Fruit fly (Drosophila melanogaster) whole organism, pupa: ENCODE measurements around the gene CG15210.

ENCODE experiments used
- CG13204 ChIP-seq: fragments of 200-800 bp; sonication (Bioruptor generic); optimal IDR thresholded peaks from 2 replicates; lab custom pipeline; 2018; ENCODE audit warnings: missing biosample characterization, mild to moderate bottlenecking, missing genetic modification characterization, moderate library complexity
- CG14655 ChIP-seq: fragments of 200-800 bp; sonication (Bioruptor generic); optimal IDR thresholded peaks from 3 replicates; lab custom pipeline; 2017; ENCODE audit warnings: mild to moderate bottlenecking, missing biosample characterization, missing genetic modification reagents, missing genetic modification characterization
- CG17806 ChIP-seq: fragments of 200-800 bp; sonication (Bioruptor generic); optimal IDR thresholded peaks from 2 replicates; lab custom pipeline; 2018; ENCODE audit warnings: missing biosample characterization, mild to moderate bottlenecking, missing genetic modification characterization, moderate library complexity
- CG4496 ChIP-seq: fragments of 200-800 bp; sonication (Bioruptor generic); IDR thresholded peaks from 3 replicates; pipeline ENCODE4 v1.3.6; 2022; ENCODE audit warnings: missing biosample characterization, missing genetic modification characterization
- CG8159 ChIP-seq: fragments of 200-800 bp; sonication (Bioruptor generic); optimal IDR thresholded peaks from 3 replicates; lab custom pipeline; 2018; ENCODE audit warnings: missing biosample characterization, mild to moderate bottlenecking, missing genetic modification characterization, moderate library complexity
- CG8301 ChIP-seq: fragments of 200-800 bp; sonication (Bioruptor generic); optimal IDR thresholded peaks from 2 replicates; lab custom pipeline; 2018; ENCODE audit warnings: missing biosample characterization, mild to moderate bottlenecking, missing genetic modification characterization
- EcR ChIP-seq: fragments of 200-800 bp; sonication (Bioruptor generic); optimal IDR thresholded peaks from 3 replicates; lab custom pipeline; 2019; ENCODE audit warnings: missing biosample characterization, missing genetic modification characterization, mild to moderate bottlenecking, moderate library complexity, missing genetic modification reagents
- Ets98B ChIP-seq: fragments of 200-800 bp; sonication (Bioruptor generic); IDR thresholded peaks from 2 replicates; pipeline ENCODE4 v1.3.6; 2022; ENCODE audit warnings: missing biosample characterization, missing genetic modification characterization
- Pif1A ChIP-seq: fragments of 200-800 bp; sonication (Bioruptor generic); optimal IDR thresholded peaks from 3 replicates; lab custom pipeline; 2016; ENCODE audit warnings: missing biosample characterization, missing genetic modification characterization
- Pif1B ChIP-seq: fragments of 200-800 bp; sonication (Bioruptor generic); optimal IDR thresholded peaks from 3 replicates; lab custom pipeline; 2016; ENCODE audit warnings: missing biosample characterization, missing genetic modification characterization
- Snoo ChIP-seq: fragments of 200-800 bp; sonication (Bioruptor generic); optimal IDR thresholded peaks from 3 replicates; lab custom pipeline; 2017; ENCODE audit warnings: missing biosample characterization, mild to moderate bottlenecking, missing genetic modification characterization, inconsistent platforms
- fd96Ca ChIP-seq: fragments of 200-800 bp; sonication (Bioruptor generic); IDR thresholded peaks from 3 replicates; pipeline ENCODE4 v1.3.6; 2022; ENCODE audit warnings: missing biosample characterization, missing genetic modification characterization
- gl ChIP-seq: fragments of 200-800 bp; sonication (Bioruptor generic); optimal IDR thresholded peaks from 2 replicates; lab custom pipeline; 2018; ENCODE audit warnings: missing biosample characterization, mild to moderate bottlenecking, missing genetic modification characterization

DNA sequence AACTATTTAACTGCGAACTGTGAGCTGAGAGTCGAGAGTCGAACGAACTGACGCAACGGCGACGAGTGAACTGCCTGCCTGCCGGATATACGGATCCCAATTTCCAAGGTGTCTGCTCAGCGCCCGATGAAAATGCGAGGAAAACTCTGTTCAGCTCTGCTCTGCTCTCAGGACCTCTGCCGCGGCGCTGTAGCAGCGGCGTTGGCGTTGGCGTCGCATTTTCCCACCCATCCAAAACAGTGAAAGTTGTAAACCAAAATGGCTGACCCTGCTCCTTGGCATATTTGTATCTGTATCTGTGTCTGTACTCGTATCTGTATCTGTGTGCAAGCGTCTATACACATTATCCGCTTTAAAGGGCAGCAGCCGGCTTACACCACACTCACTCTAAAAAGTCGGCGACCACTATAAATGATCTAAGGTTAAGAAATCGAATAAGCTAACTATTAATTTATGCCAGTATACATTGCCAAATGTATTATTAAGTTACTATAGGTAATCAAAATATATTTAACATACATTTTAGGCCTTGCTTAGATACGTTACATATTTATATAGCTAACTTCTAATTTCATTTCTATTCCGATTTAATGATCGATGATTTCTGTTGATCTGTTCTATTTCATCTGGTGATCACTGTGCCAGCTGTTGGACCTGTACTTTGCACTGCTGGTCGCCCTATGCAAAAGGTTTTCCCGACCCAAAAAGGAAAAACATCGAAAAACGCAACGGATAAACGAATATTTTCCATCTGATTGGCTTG is 16.2 kb upstream of the CG15210 start:
- TF ChIP-seq gl (no peak), Pif1A (no peak), CG4496 (GFP tag; lab: Robert Waterston, UW) (no peak), fd96Ca (no peak), Snoo (no peak), CG17806 (no peak), EcR (GFP tag; lab: Kevin White, UChicago) (no peak), Pif1B (GFP tag; lab: Kevin White, UChicago) (no peak), CG8301 (tag; lab: Kevin White, UChicago) (no peak), CG14655 (GFP tag; lab: Kevin White, UChicago) (no peak), Ets98B (GFP tag; lab: Robert Waterston, UW) (no peak), CG13204 (GFP tag; lab: Kevin White, UChicago) (no peak), CG8159 (tag; lab: Kevin White, UChicago) (no peak)
